Worm (Caenorhabditis elegans) whole organism, L3 larva: Measurements from ENCODE around the gene dgn-2.

Source experiments
- aly-2 ChIP-seq: fragments of 150-350 bp; optimal IDR thresholded peaks from 2 replicates; lab custom pipeline; 2014; ENCODE audit warnings: missing biosample characterization, missing genetic modification characterization
- ama-1 ChIP-seq: fragments of 150-350 bp; optimal IDR thresholded peaks from 2 replicates; lab custom pipeline; 2018
- ceh-9 ChIP-seq: sonication (generic microtip); optimal IDR thresholded peaks from 2 replicates; lab custom pipeline; 2018; ENCODE audit warnings: missing biosample characterization, missing genetic modification characterization
- elt-1 ChIP-seq: fragments of 150-350 bp; optimal IDR thresholded peaks from 2 replicates; lab custom pipeline; 2014; ENCODE audit warnings: missing biosample characterization, missing genetic modification characterization
- elt-3 ChIP-seq, 3 experiments: fragments of 150-350 bp in 1 of 3; sonication (generic microtip) in 2 of 3; optimal IDR thresholded peaks; 2 replicates in 2 of 3; 4 replicates in 1 of 3; lab custom pipeline; 2014 to 2017; ENCODE audit warnings: missing biosample characterization in 3 of 3, missing genetic modification characterization in 3 of 3
- lin-39 ChIP-seq: fragments of 150-350 bp; optimal IDR thresholded peaks from 2 replicates; lab custom pipeline; 2018; ENCODE audit warnings: missing biosample characterization, missing genetic modification reagents, missing genetic modification characterization
- nhr-12 ChIP-seq: fragments of 150-350 bp; optimal IDR thresholded peaks from 2 replicates; lab custom pipeline; 2014; ENCODE audit warnings: missing biosample characterization, missing genetic modification characterization
- nhr-28 ChIP-seq: fragments of 150-350 bp; optimal IDR thresholded peaks from 2 replicates; lab custom pipeline; 2014; ENCODE audit warnings: missing biosample characterization, missing genetic modification characterization
- nhr-77 ChIP-seq: fragments of 150-350 bp; optimal IDR thresholded peaks from 2 replicates; lab custom pipeline; 2014; ENCODE audit warnings: missing biosample characterization, missing genetic modification characterization
- sea-2 ChIP-seq: fragments of 150-350 bp; sonication (generic microtip); optimal IDR thresholded peaks from 4 replicates; lab custom pipeline; 2014; ENCODE audit warnings: missing biosample characterization, missing genetic modification reagents, missing genetic modification characterization

DNA sequence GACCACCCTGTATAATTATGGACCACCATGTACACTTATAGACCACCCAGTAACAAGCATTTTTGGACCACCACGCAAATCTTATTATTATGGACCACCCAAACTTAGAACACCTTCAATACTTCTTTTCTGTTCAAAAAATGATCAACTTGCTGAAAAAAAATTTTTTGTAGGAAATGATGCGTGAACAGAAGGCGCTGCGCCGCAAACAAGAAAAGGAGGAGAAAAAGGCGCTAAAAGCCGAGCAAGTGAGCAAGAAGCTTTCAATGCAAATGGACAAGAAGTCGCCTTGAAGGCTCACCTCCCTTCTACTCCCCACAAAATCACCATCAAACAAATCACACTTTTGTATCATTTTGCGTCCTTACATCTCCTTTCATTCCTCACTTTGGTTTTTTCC, 40.1 kb downstream of the dgn-2 start:
- TF ChIP-seq nhr-12 (tag; lab: Kevin White, UChicago) (no peak), aly-2 (no peak), ceh-9 (tag; lab: Kevin White, UChicago) (no peak), ama-1 (lab: Kevin White, UChicago) (no peak), nhr-28 (tag; lab: Kevin White, UChicago) (no peak), nhr-77 (tag; lab: Kevin White, UChicago) (no peak), sea-2 (GFP tag; lab: Kevin White, UChicago) (no peak), elt-1 (no peak), elt-3 (tag; optimal IDR thresholded peaks at IDR 0.05; lab: Kevin White, UChicago) (no peak), lin-39 (no peak)
